Fruit fly (Drosophila melanogaster): ENCODE data around the gene CG17732.

CG17732 gene

DNA sequence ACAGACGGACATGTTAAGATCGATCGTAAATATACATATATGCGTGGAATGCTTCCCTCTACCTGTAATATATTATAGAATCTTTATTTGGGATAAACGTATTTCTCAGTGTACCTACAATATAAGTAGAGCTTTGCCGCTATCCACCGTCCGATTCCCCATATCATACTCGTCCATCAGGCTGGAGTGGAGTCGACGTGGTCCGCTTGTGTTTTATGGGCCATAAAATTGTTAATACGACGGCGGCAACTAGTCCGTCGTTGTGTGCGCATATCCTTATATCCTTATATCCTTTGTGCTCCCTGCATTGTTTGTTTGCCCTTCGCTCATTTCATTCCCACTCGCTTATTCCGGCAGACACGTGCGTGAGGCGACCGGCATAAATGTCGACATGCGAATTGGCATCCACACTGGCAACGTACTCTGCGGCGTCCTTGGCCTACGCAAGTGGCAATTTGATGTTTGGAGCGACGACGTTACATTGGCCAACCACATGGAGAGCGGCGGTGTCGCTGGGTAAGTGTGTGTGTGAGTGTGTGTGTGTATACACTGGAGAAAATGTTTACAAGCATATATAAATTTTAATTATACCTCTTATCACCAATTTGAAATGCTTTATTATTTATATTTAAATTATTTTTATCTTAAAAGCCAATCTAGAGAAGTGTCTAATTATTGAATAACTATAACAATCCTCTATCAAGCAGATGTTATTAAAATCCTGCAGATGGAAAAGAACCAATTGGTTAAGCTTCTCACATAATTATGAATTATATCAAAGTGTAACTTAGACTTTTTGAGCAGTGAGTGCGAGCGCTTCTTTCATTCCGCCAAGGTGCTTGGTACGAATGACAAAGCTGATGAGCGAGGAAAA, 12.5 kb upstream of the CG17732 start:
- TF ChIP-seq psq (optimal IDR thresholded peaks at IDR 0.05): no peak
- TF ChIP-seq CG8478 (optimal IDR thresholded peaks at IDR 0.05): no peak
- no peak for TF ChIP-seq usp (GFP tag; optimal IDR thresholded peaks at IDR 0.05)
- TF ChIP-seq Dll (optimal IDR thresholded peaks at IDR 0.05): no peak
- no peak for TF ChIP-seq pan (optimal IDR thresholded peaks at IDR 0.05)
- TF ChIP-seq EcR (GFP tag; optimal IDR thresholded peaks at IDR 0.05): no peak

DNA sequence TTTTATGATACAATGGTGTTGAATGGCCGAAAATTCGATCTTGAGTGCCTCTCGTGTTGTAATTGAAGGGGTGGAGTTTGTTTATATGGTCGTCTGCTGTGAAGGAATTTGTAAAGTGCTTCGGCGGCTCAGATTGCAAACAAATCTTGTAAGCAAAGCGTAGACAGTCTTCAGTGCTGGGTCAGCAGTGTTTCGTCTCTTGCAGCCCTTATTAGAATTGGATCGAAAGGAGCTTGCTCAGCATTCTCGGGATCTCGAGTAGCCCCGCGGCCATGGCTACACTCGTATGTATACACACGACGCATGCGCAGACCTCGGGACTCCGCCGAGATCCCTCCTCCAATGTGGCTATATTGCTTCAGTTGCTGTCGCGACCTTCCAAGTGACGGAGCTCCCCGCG, 3.4 kb upstream of the CG17732 start:
- TF ChIP-seq pan (optimal IDR thresholded peaks at IDR 0.05): no peak
- no peak for TF ChIP-seq CG8478 (optimal IDR thresholded peaks at IDR 0.05)
- no peak for TF ChIP-seq usp (GFP tag; optimal IDR thresholded peaks at IDR 0.05)
- no peak for TF ChIP-seq psq (optimal IDR thresholded peaks at IDR 0.05)
- no peak for TF ChIP-seq EcR (GFP tag; optimal IDR thresholded peaks at IDR 0.05)
- TF ChIP-seq Dll (optimal IDR thresholded peaks at IDR 0.05): no peak

DNA sequence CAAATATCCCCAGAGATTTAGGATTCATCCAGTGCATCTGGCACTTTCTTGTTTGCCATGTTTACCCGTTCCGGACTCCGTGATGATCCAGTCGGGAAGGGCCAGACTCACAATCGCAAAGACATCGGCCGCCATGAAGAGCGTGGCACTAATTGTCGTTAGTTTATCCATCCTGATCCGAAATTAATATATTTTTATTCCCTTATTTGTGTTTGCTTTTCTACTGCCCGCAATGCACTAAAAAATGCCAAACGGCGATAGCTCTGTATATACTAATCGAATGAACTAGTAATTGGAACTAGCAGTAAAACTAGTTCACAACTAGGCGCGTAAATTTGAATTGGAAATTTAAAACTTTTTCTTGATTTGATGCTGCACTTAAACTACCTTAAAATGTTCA, 1.9 kb upstream of the CG17732 start, which contains the start of gene CG14182:
TSS of gene CG14182 (minus strand) at position 221 of the 400 bp plus-strand sequence.
- TF ChIP-seq psq (optimal IDR thresholded peaks at IDR 0.05): no peak
- TF ChIP-seq usp (GFP tag; optimal IDR thresholded peaks at IDR 0.05): no peak
- TF ChIP-seq CG8478 (optimal IDR thresholded peaks at IDR 0.05): no peak
- TF ChIP-seq EcR (GFP tag; optimal IDR thresholded peaks at IDR 0.05): no peak
- no peak for TF ChIP-seq Dll (optimal IDR thresholded peaks at IDR 0.05)
- TF ChIP-seq pan (optimal IDR thresholded peaks at IDR 0.05): no peak

DNA sequence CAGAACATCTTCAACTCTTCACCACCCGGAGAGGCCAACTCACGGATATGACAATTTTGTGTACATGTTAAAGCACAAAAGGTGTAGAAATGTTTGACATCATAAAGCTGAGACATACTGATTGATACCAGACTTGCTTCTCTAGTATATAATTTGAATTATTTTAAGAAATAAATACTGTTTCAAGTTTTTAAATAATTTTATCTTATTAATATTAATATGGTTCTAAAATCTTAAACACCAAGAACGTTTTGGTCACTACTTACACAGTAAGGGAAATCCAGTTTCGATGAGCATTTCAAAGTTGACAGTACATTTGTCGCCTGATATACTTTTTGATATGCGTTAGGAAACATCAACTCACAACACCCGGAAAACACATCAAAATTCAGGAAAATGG, 4.3 kb downstream of the CG17732 start, which contains the start of the genes hale and schuy:
TSS of gene hale (minus strand) at position 101 of the 400 bp plus-strand sequence.
TSS of gene schuy (plus strand) at position 326 of the 400 bp plus-strand sequence.
- TF ChIP-seq usp (GFP tag; optimal IDR thresholded peaks at IDR 0.05) (no peak), Dll (optimal IDR thresholded peaks at IDR 0.05) (no peak), psq (optimal IDR thresholded peaks at IDR 0.05) (no peak), CG8478 (optimal IDR thresholded peaks at IDR 0.05) (no peak), EcR (GFP tag; optimal IDR thresholded peaks at IDR 0.05) (no peak), pan (optimal IDR thresholded peaks at IDR 0.05) (no peak)

DNA sequence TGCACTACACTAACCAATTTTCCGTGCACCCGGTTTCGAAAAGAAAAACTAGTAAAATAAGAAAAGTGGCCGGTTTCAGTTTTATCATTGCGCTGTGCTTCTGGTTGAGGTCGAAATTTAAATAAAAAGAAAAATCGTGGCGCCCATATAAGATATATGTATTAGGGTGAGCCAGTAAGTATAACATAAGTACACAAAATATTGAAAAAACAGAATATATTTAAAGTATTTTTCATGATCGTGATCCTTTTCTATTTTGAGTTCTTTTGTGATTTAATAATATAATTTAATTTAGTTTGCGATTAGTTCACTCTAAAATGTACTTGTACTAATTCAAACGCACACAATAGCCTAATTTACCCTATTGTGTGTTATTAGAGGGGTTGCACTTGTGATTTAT, 7.4 kb downstream of the CG17732 start, which contains the start of gene Csas:
TSS of gene Csas (minus strand) at position 101 of the 400 bp plus-strand sequence.
- TF ChIP-seq EcR (GFP tag; optimal IDR thresholded peaks at IDR 0.05): no peak
- no peak for TF ChIP-seq psq (optimal IDR thresholded peaks at IDR 0.05)
- TF ChIP-seq Dll (optimal IDR thresholded peaks at IDR 0.05): no peak
- TF ChIP-seq CG8478 (optimal IDR thresholded peaks at IDR 0.05): no peak
- TF ChIP-seq usp (GFP tag; optimal IDR thresholded peaks at IDR 0.05): no peak
- TF ChIP-seq pan (optimal IDR thresholded peaks at IDR 0.05): no peak

DNA sequence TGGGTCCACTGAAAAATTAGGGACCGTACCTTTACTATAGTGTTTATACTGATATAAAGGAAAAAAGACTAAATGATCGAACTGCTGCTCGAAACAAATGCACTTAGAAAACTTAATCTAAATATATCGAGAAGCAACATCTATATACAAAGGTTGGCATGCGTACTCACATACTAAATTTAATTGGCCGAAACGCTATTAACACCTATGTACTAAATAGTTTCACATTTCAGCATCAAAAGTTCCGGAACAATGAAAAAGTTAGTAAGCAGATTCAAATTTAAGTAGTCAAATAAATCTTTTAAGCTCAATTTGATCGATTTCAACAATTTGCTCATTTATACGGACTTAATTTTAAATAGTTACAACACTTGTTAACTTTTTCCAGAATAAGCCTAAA, 9.6 kb downstream of the CG17732 start, which contains the start of gene fln:
TSS of gene fln (minus strand) at position 101 of the 400 bp plus-strand sequence.
- TF ChIP-seq Dll (optimal IDR thresholded peaks at IDR 0.05): no peak
- TF ChIP-seq CG8478 (optimal IDR thresholded peaks at IDR 0.05): no peak
- no peak for TF ChIP-seq EcR (GFP tag; optimal IDR thresholded peaks at IDR 0.05)
- TF ChIP-seq pan (optimal IDR thresholded peaks at IDR 0.05): no peak
- no peak for TF ChIP-seq psq (optimal IDR thresholded peaks at IDR 0.05)
- TF ChIP-seq usp (GFP tag; optimal IDR thresholded peaks at IDR 0.05): no peak

DNA sequence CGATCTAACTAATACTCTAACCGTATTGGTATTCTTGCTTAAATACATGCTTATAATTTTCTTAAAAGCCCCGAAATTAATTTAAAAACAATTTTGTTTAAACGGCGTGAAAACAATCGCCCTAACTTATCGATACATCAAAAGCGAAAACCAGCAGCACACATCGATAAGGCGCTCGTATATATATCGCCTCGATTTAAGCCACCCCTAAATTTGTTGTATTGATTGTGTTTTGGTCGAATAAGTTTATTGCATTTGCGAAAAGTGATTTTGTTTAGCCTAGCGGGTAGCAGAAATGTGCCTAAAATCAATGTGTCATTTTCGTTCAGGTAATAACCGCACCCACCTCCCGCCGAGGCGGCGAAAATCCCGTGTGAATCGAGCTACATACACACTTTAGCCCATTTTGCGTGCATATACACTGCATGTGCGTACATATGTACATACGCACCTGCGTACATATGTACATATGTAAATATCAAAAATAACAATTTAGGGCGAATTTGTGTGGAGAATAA, 10.3 kb downstream of the CG17732 start, which contains the start of the genes CG7646 and Nca:
TSS of gene CG7646 (plus strand) at position 174 of the 518 bp plus-strand sequence.
TSS of gene Nca (plus strand) at position 174 of the 518 bp plus-strand sequence.
- TF ChIP-seq usp (GFP tag; optimal IDR thresholded peaks at IDR 0.05): no peak
- TF ChIP-seq EcR (GFP tag; optimal IDR thresholded peaks at IDR 0.05): no peak
- no peak for TF ChIP-seq CG8478 (optimal IDR thresholded peaks at IDR 0.05)
- no peak for TF ChIP-seq psq (optimal IDR thresholded peaks at IDR 0.05)
- no peak for TF ChIP-seq Dll (optimal IDR thresholded peaks at IDR 0.05)
- no peak for TF ChIP-seq pan (optimal IDR thresholded peaks at IDR 0.05)

dm6 chr3L:19994015-19994414, 12.5 kb downstream of the CG17732 start:
- no peak for TF ChIP-seq EcR (GFP tag; optimal IDR thresholded peaks at IDR 0.05)

dm6 chr3L:20000081-20000736, 18.7 kb downstream of the CG17732 start, which contains the start of the genes Tom20 and Gabat:
Gene Tom20 (plus strand): TSS chr3L:20000644.
Gene Gabat (minus strand): TSS chr3L:20000686.
- no peak for TF ChIP-seq EcR (GFP tag; optimal IDR thresholded peaks at IDR 0.05)
- no peak for TF ChIP-seq pan (optimal IDR thresholded peaks at IDR 0.05)
- TF ChIP-seq psq (optimal IDR thresholded peaks at IDR 0.05): no peak
- TF ChIP-seq CG8478 (optimal IDR thresholded peaks at IDR 0.05): no peak
- TF ChIP-seq Dll (optimal IDR thresholded peaks at IDR 0.05): no peak
- no peak for TF ChIP-seq usp (GFP tag; optimal IDR thresholded peaks at IDR 0.05)

DNA sequence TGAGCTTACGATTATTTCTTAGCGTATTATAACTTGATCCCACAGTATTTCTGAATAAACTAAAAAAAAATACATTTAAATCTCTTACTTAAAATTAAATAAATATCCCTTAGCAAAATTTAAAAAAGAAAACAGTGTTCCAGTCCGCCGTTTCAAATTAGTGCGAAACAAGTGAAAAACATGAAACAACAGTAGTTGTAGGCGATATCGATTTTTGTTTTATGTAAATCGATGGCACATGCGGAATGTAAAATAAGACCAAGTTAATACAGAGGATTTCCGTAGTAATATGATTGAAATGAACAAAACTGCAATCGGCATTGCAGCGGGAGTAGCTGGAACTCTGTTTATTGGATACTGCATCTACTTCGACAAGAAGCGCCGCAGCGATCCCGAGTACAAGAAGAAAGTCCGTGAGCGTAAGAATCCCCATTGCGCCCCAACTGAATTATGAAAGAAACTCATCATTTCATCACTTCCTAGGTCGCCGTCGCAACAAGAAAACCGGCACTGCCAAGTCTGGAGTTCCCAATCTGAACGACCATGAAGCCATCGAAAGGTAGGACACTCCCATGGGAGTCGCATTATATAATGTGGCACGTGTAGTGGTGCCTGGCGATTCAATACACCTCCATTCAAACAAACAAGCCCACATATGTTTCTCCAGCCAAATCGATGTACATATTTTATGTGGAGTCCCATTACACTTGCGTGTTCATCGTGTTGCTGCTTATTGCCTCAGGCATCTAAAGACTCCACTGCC, 19.6 kb downstream of the CG17732 start:
- no peak for TF ChIP-seq usp (GFP tag; optimal IDR thresholded peaks at IDR 0.05)
- no peak for TF ChIP-seq Dll (optimal IDR thresholded peaks at IDR 0.05)
- TF ChIP-seq psq (optimal IDR thresholded peaks at IDR 0.05): no peak
- TF ChIP-seq EcR (GFP tag; optimal IDR thresholded peaks at IDR 0.05): no peak
- TF ChIP-seq pan (optimal IDR thresholded peaks at IDR 0.05): no peak
- TF ChIP-seq CG8478 (optimal IDR thresholded peaks at IDR 0.05): no peak

Measured in whole organism.